Worm (Caenorhabditis elegans) whole organism, L4/young adult: Measurements from ENCODE around the gene phf-30.

Experiments
- dao-5 ChIP-seq: sonication (generic microtip); optimal IDR thresholded peaks from 2 replicates; lab custom pipeline; 2016; ENCODE audit warnings: missing genotype, missing genetic modification characterization, moderate library complexity, missing compliant biosample characterization
- him-1 ChIP-seq: sonication (generic microtip); optimal IDR thresholded peaks from 2 replicates; lab custom pipeline; 2016; ENCODE audit warnings: missing genotype, missing genetic modification reagents, missing genetic modification characterization, missing compliant biosample characterization

- TF ChIP-seq him-1 (no peak), dao-5 (tag; lab: Kevin White, UChicago) (no peak)
Observed at ce11 chrV:8447928-8448327, 20.9 kb upstream of the phf-30 start, which contains the start of gene T23B12.5.
